Worm (Caenorhabditis elegans): ENCODE data around the gene F34H10.1.
A peak's percentile ranks its signal among the peaks of the same experiment; 100 is the strongest.

F34H10.1 gene

DNA sequence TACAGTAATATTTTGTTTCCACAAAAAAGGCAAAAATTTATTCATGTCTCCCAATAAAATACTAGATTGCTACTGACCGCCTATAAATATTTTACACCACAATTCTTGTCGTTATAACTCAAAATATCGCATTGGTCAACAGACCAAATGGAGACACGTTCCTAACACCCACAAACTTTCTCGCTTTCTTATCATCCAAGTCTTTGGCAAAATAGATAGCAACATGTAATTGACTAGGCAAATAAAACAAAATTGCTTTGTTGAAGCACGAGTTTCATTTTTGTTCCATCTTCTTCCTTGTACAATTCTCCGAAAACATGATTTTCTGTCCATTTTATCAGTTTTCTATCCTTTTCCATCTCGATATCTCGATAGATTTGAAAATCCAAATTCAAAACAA lies 23.3 kb upstream of the F34H10.1 start:
- TF ChIP-seq ces-1 (GFP tag; optimal IDR thresholded peaks at IDR 0.05) (no peak), zip-8 (tag; optimal IDR thresholded peaks at IDR 0.05) (no peak), mab-5 (tag; optimal IDR thresholded peaks at IDR 0.05) (no peak), pha-4 (tag; optimal IDR thresholded peaks at IDR 0.05) (no peak)

DNA sequence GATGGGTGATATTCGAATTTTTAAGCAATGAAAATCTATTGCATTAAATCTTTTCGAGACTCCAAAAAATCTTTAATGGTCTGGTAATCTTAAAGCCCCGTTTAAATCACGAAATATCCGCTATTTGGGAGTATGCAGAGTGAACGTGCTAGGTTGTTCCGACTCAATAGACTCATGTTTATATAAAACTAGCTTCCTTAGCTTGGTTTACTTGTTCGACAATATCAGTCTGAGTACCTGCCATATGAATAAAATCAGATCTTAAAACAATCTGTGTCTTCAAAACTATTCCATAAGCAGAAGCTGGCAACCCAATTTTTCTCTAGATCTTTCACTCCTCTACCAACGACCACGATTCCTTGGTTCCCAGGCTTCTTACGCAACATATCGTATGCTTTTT lies 22.7 kb upstream of the F34H10.1 start:
- TF ChIP-seq hlh-1 (tag; optimal IDR thresholded peaks at IDR 0.05) (no peak), drap-1 (GFP tag; optimal IDR thresholded peaks at IDR 0.05) (no peak), ham-2 (GFP tag; optimal IDR thresholded peaks at IDR 0.05) (no peak), sem-2 (GFP tag; optimal IDR thresholded peaks at IDR 0.05) (no peak), pha-4 (tag; optimal IDR thresholded peaks at IDR 0.05) (no peak), mep-1 (tag; optimal IDR thresholded peaks at IDR 0.05) (no peak), cnd-1 (tag; optimal IDR thresholded peaks at IDR 0.05) (no peak), nhr-12 (tag; optimal IDR thresholded peaks at IDR 0.05) (no peak), sptf-1 (tag; optimal IDR thresholded peaks at IDR 0.05) (no peak), unc-120 (tag; optimal IDR thresholded peaks at IDR 0.05; ENCODE audit: poor library complexity, severe bottlenecking) (no peak), ztf-11 (tag; optimal IDR thresholded peaks at IDR 0.05) (no peak), ces-1 (GFP tag; optimal IDR thresholded peaks at IDR 0.05) (no peak), mls-2 (tag; optimal IDR thresholded peaks at IDR 0.05) (no peak), flh-1 (GFP tag; optimal IDR thresholded peaks at IDR 0.05) (no peak), mab-5 (tag; optimal IDR thresholded peaks at IDR 0.05) (no peak), M03D4.4 (tag; optimal IDR thresholded peaks at IDR 0.05) (no peak), ceh-83 (GFP tag; optimal IDR thresholded peaks at IDR 0.05) (no peak), elt-3 (tag; optimal IDR thresholded peaks at IDR 0.05) (no peak)

DNA sequence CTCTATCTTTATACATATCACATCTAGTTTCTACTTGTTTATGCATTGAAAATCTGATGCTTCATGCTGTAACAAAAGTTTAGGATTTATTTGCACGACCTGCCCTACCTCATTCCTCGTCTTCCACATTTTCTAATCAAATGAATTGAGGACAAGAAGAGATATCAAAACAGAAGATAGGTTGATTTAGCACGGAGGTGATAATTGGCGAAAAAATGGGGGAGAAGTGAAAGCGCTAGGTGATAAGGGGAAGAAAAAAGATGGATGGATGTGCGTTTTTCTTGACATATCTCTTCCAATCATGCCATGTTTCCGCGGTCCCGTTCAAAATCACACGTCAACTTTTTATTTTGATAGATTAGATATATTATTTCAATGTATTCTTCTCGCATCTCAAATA lies 17.8 kb upstream of the F34H10.1 start:
- TF ChIP-seq unc-120 (tag; optimal IDR thresholded peaks at IDR 0.05; ENCODE audit: poor library complexity, severe bottlenecking): peak; percentile 12
- TF ChIP-seq unc-62 (GFP tag; optimal IDR thresholded peaks at IDR 0.05): peak; percentile 30
- no peak for TF ChIP-seq nhr-12 (tag; optimal IDR thresholded peaks at IDR 0.05)

DNA sequence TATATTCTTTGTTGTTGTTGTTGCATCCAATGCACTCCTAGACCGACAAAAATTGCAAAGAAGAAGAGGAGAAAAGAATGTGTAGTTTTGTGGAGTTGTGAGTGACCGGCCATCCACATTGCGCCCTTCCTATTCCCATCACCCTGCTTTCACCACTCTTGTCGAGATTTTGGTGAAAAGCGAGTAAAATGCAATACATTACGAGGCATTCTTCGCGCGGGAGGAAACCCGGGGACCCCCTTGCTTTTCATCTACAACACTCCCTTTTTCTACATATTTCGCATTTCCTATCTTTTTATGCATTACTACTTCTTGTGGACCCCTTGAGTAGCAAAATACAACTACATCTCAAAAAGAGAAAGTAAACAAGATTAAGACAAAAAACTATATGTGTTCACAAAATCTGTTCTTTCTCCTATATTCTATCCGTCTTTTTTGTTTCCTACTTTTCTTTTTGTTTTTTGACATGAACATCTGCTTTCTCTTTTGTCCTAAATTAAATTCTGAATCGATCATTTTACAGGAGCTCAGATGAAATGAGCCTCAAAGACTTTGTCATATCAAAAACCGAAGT lies 15.8 kb upstream of the F34H10.1 start, which contains the start of gene C11E4.6:
C11E4.6 (plus strand) TSS at position 524 of the 574 bp plus-strand sequence.
- TF ChIP-seq ces-1 (GFP tag; optimal IDR thresholded peaks at IDR 0.05) (peak; percentile 38), nhr-28 (tag; optimal IDR thresholded peaks at IDR 0.05) (no peak)

DNA sequence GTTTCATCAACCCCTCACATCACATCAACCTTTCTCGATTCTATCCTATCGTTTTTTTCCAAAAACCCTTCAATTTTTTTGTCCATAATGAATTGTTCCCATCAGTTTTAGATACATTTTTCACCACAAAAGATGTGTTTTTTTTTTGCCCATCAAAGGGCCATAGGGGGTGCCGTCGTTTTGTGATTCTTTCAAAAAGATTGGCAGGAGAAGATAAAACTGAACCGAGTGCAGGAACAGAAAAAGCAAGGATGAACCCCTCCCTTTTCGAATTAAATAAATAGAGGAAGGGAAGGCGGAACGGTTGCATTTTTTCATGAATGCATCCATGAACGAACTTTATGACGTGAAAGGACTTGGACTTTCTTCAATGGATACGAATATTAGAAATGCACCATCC lies 9.0 kb upstream of the F34H10.1 start, which contains the start of gene C11E4.7:
C11E4.7 (plus strand) TSS at position 301 of the 400 bp plus-strand sequence.
- TF ChIP-seq tbx-8 (GFP tag; optimal IDR thresholded peaks at IDR 0.05): no peak
- no peak for TF ChIP-seq nhr-2 (tag; optimal IDR thresholded peaks at IDR 0.05)

DNA sequence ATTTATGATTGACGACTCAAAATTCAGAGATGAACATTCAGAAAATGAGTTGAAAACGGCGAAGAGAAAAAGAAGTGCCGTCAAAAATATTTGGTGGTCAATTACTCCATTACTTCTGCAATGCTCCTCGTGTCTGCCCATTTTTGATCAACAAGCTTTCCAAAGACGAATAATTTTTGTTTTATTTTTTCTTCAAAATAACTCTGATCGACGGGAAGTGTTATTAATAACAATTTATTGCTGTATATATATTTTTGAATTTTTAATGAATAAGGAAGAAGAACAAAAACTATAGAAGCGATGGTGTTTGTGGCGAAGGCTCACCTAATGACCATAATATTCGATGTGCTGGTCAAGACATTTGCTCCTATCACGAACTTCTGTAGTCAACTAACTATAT lies 5.8 kb upstream of the F34H10.1 start, which contains the start of gene C11E4.8:
C11E4.8 (plus strand) TSS at position 301 of the 400 bp plus-strand sequence.
- TF ChIP-seq snpc-4 (tag; optimal IDR thresholded peaks at IDR 0.05) (no peak), ham-2 (GFP tag; optimal IDR thresholded peaks at IDR 0.05) (no peak), ceh-83 (GFP tag; optimal IDR thresholded peaks at IDR 0.05) (no peak), unc-120 (tag; optimal IDR thresholded peaks at IDR 0.05; ENCODE audit: poor library complexity, severe bottlenecking) (no peak), elt-1 (tag; optimal IDR thresholded peaks at IDR 0.05; ENCODE audit: borderline replicate concordance, insufficient read depth) (no peak), blmp-1 (tag; optimal IDR thresholded peaks at IDR 0.05) (no peak), ces-1 (GFP tag; optimal IDR thresholded peaks at IDR 0.05) (no peak), nhr-76 (tag; optimal IDR thresholded peaks at IDR 0.05) (no peak), sem-2 (GFP tag; optimal IDR thresholded peaks at IDR 0.05) (no peak), nhr-237 (tag; optimal IDR thresholded peaks at IDR 0.05) (no peak), unc-62 (GFP tag; optimal IDR thresholded peaks at IDR 0.05) (no peak), zip-8 (tag; optimal IDR thresholded peaks at IDR 0.05) (no peak)

DNA sequence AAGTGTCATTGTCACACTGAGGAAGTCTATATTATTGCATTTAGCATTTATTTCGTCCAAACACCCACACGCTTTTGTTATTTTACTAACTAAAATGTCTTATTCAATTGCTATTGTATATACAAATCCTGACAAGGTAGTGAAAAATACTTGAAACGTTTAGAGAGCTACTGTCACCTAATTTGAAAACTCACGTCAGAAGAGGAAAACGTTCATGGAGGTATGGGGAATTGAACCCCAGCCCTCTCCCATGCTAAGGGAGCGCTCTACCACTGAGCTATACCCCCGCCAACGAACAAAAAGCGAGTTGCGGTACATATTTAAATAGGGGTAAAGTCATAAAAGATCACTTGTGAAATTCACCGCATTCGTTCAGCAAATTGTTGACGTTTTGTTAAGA lies 3.3 kb upstream of the F34H10.1 start:
- TF ChIP-seq ham-2 (GFP tag; optimal IDR thresholded peaks at IDR 0.05): peak; percentile 1
- no peak for TF ChIP-seq ceh-39 (tag; optimal IDR thresholded peaks at IDR 0.05)
- peak; percentile 72 for TF ChIP-seq cnd-1 (tag; optimal IDR thresholded peaks at IDR 0.05)
- TF ChIP-seq sem-2 (GFP tag; optimal IDR thresholded peaks at IDR 0.05): peak; percentile 28
- TF ChIP-seq ceh-83 (GFP tag; optimal IDR thresholded peaks at IDR 0.05): peak; percentile 71
- TF ChIP-seq nhr-28 (tag; optimal IDR thresholded peaks at IDR 0.05): no peak
- TF ChIP-seq elt-1 (tag; optimal IDR thresholded peaks at IDR 0.05; ENCODE audit: borderline replicate concordance, insufficient read depth): no peak
- no peak for TF ChIP-seq nhr-12 (tag; optimal IDR thresholded peaks at IDR 0.05)
- peak; percentile 59 for TF ChIP-seq drap-1 (GFP tag; optimal IDR thresholded peaks at IDR 0.05)
- TF ChIP-seq bed-3 (GFP tag; optimal IDR thresholded peaks at IDR 0.05): peak; percentile 5
- TF ChIP-seq M03D4.4 (tag; optimal IDR thresholded peaks at IDR 0.05): peak; percentile 41
- peak; percentile 9 for TF ChIP-seq unc-120 (tag; optimal IDR thresholded peaks at IDR 0.05; ENCODE audit: poor library complexity, severe bottlenecking)

All from whole organism, mixed stage, embryonic.